Fruit fly (Drosophila melanogaster) whole organism, embryonic: Measurements from ENCODE around the gene goe.

ENCODE experiments used
- ATbp ChIP-seq: fragments of 200-800 bp; sonication (Bioruptor generic); optimal IDR thresholded peaks from 2 replicates; lab custom pipeline; 2017; ENCODE audit warnings: missing biosample characterization, mild to moderate bottlenecking, missing genetic modification characterization, missing genetic modification reagents
- Atf6 ChIP-seq: fragments of 200-800 bp; sonication (Bioruptor generic); IDR thresholded peaks from 2 replicates; pipeline ENCODE4 v1.3.6; 2022; ENCODE audit warnings: missing biosample characterization, missing genetic modification characterization
- Bdp1 ChIP-seq: fragments of 200-800 bp; sonication (Bioruptor generic); optimal IDR thresholded peaks from 3 replicates; lab custom pipeline; 2016; ENCODE audit warnings: missing biosample characterization, missing genetic modification characterization
- CG10565 ChIP-seq: fragments of 200-800 bp; sonication (Bioruptor generic); optimal IDR thresholded peaks from 3 replicates; lab custom pipeline; 2016; ENCODE audit warnings: missing biosample characterization, mild to moderate bottlenecking, missing genetic modification characterization
- CG13894 ChIP-seq: fragments of 200-800 bp; sonication (Bioruptor generic); optimal IDR thresholded peaks from 3 replicates; lab custom pipeline; 2018; ENCODE audit warnings: missing biosample characterization, mild to moderate bottlenecking, missing genetic modification characterization, moderate library complexity
- CG14441 ChIP-seq: fragments of 200-800 bp; sonication (Bioruptor generic); IDR thresholded peaks from 2 replicates; pipeline ENCODE4 v1.3.6; 2022; ENCODE audit warnings: missing biosample characterization, missing genetic modification characterization
- CG17186 ChIP-seq: fragments of 200-800 bp; sonication (Bioruptor generic); optimal IDR thresholded peaks from 3 replicates; lab custom pipeline; 2017; ENCODE audit warnings: missing biosample characterization, missing genetic modification reagents, missing genetic modification characterization
- CG18476 ChIP-seq: fragments of 200-800 bp; sonication (Bioruptor generic); optimal IDR thresholded peaks from 2 replicates; lab custom pipeline; 2016; ENCODE audit warnings: missing biosample characterization, mild to moderate bottlenecking, missing genetic modification characterization
- CG31441 ChIP-seq: fragments of 200-800 bp; sonication (Bioruptor generic); IDR thresholded peaks from 2 replicates; pipeline ENCODE4 v1.3.6; 2022; ENCODE audit warnings: missing biosample characterization, missing genetic modification characterization
- CG34376 ChIP-seq: fragments of 200-800 bp; sonication (Bioruptor generic); optimal IDR thresholded peaks from 2 replicates; lab custom pipeline; 2018; ENCODE audit warnings: missing biosample characterization, mild to moderate bottlenecking, missing genetic modification characterization
- CG4360 ChIP-seq: fragments of 200-800 bp; sonication (Bioruptor generic); IDR thresholded peaks from 2 replicates; pipeline ENCODE4 v1.3.6; 2022; ENCODE audit warnings: missing biosample characterization, missing genetic modification characterization
- CG43689 ChIP-seq: fragments of 200-800 bp; sonication (Bioruptor generic); IDR thresholded peaks from 2 replicates; pipeline ENCODE4 v1.3.6; 2022; ENCODE audit warnings: missing biosample characterization, missing genetic modification characterization
- CG7556 ChIP-seq: fragments of 200-800 bp; sonication (Bioruptor generic); optimal IDR thresholded peaks from 2 replicates; lab custom pipeline; 2017; ENCODE audit warnings: missing biosample characterization, mild to moderate bottlenecking, missing genetic modification characterization
- CG8478 ChIP-seq: fragments of >200 bp; optimal IDR thresholded peaks from 2 replicates; lab custom pipeline; 2018
- CG8765 ChIP-seq: fragments of 200-800 bp; sonication (Bioruptor generic); IDR thresholded peaks from 2 replicates; pipeline ENCODE4 v1.3.6; 2022; ENCODE audit warnings: missing biosample characterization, missing genetic modification characterization
- CG8944 ChIP-seq: fragments of 200-800 bp; sonication (Bioruptor generic); optimal IDR thresholded peaks from 3 replicates; lab custom pipeline; 2016; ENCODE audit warnings: missing biosample characterization, missing genetic modification characterization
- CG9817 ChIP-seq: fragments of 200-800 bp; sonication (Bioruptor generic); optimal IDR thresholded peaks from 2 replicates; lab custom pipeline; 2018; ENCODE audit warnings: missing biosample characterization, mild to moderate bottlenecking, missing genetic modification characterization, moderate library complexity
- CG9876 ChIP-seq: fragments of 200-800 bp; sonication (Bioruptor generic); optimal IDR thresholded peaks from 2 replicates; lab custom pipeline; 2016; ENCODE audit warnings: missing biosample characterization, missing genetic modification characterization
- CkIIα-i1 ChIP-seq: fragments of 200-800 bp; sonication (Bioruptor generic); IDR thresholded peaks from 2 replicates; pipeline ENCODE4 v1.3.6; 2022; ENCODE audit warnings: missing biosample characterization, missing genetic modification characterization
- E2f2 ChIP-seq: fragments of 200-800 bp; sonication (Bioruptor generic); IDR thresholded peaks from 2 replicates; pipeline ENCODE4 v1.3.6; 2022; ENCODE audit warnings: missing biosample characterization, missing genetic modification characterization
- GATAe ChIP-seq: fragments of 200-800 bp; sonication (Bioruptor generic); conservative IDR thresholded peaks from 2 replicates; pipeline ENCODE4 v1.3.6; 2022; ENCODE audit warnings: missing biosample characterization, missing genetic modification characterization
- MBD-R2 ChIP-seq: fragments of 200-800 bp; sonication (Bioruptor generic); IDR thresholded peaks from 2 replicates; pipeline ENCODE4 v1.3.6; 2022; ENCODE audit warnings: missing biosample characterization, missing genetic modification characterization
- MESR4 ChIP-seq: fragments of 200-800 bp; sonication (Bioruptor generic); optimal IDR thresholded peaks from 2 replicates; lab custom pipeline; 2018; ENCODE audit warnings: missing biosample characterization, mild to moderate bottlenecking, missing genetic modification characterization, moderate library complexity
- Opbp ChIP-seq: fragments of 200-800 bp; sonication (Bioruptor generic); IDR thresholded peaks from 3 replicates; pipeline ENCODE4 v1.3.6; 2022; ENCODE audit warnings: missing biosample characterization, missing genetic modification characterization; ENCODE audit not compliant: partially characterized antibody
- Sry-β ChIP-seq: fragments of 200-800 bp; sonication (Bioruptor generic); optimal IDR thresholded peaks from 2 replicates; lab custom pipeline; 2018; ENCODE audit warnings: missing biosample characterization, mild to moderate bottlenecking, missing genetic modification characterization, moderate library complexity
- Usf ChIP-seq: fragments of 200-800 bp; sonication (Bioruptor generic); optimal IDR thresholded peaks from 2 replicates; lab custom pipeline; 2017; ENCODE audit warnings: missing genotype, missing biosample characterization, missing genetic modification characterization
- Xbp1 ChIP-seq: fragments of 200-800 bp; sonication (Bioruptor generic); optimal IDR thresholded peaks from 3 replicates; lab custom pipeline; 2016; ENCODE audit warnings: missing biosample characterization, mild to moderate bottlenecking, missing genetic modification characterization
- aop ChIP-seq: fragments of 200-800 bp; sonication (Bioruptor generic); IDR thresholded peaks from 2 replicates; pipeline ENCODE4 v1.3.6; 2022; ENCODE audit warnings: missing biosample characterization, missing genetic modification characterization
- bbx ChIP-seq: fragments of 200-800 bp; sonication (Bioruptor generic); IDR thresholded peaks from 2 replicates; pipeline ENCODE4 v1.3.6; 2022; ENCODE audit warnings: missing biosample characterization, missing genetic modification characterization; ENCODE audit not compliant: partially characterized antibody
- chm ChIP-seq: fragments of 200-800 bp; sonication (Bioruptor generic); IDR thresholded peaks from 2 replicates; pipeline ENCODE4 v1.3.6; 2022; ENCODE audit warnings: missing biosample characterization, missing genetic modification characterization
- crp ChIP-seq, 2 experiments: fragments of 200-800 bp; sonication (Bioruptor generic); optimal IDR thresholded peaks; 2 replicates in 1 of 2; 3 replicates in 1 of 2; lab custom pipeline; 2017; ENCODE audit warnings: missing biosample characterization in 2 of 2, missing genetic modification characterization in 2 of 2, mild to moderate bottlenecking in 1 of 2, moderate library complexity in 1 of 2
- cwo ChIP-seq: fragments of 200-800 bp; sonication (Bioruptor generic); optimal IDR thresholded peaks from 3 replicates; lab custom pipeline; 2017; ENCODE audit warnings: missing biosample characterization, missing genetic modification characterization, mild to moderate bottlenecking, moderate library complexity, missing genetic modification reagents
- da ChIP-seq: fragments of 200-800 bp; sonication (Bioruptor generic); optimal IDR thresholded peaks from 2 replicates; lab custom pipeline; 2016; ENCODE audit warnings: missing biosample characterization, missing genetic modification characterization
- dan ChIP-seq: fragments of 200-800 bp; sonication (Bioruptor generic); IDR thresholded peaks from 2 replicates; pipeline ENCODE4 v1.3.6; 2022; ENCODE audit warnings: missing biosample characterization, missing genetic modification characterization
- esg ChIP-seq: fragments of 200-800 bp; sonication (Bioruptor generic); conservative IDR thresholded peaks from 2 replicates; pipeline ENCODE4 v1.3.6; 2022; ENCODE audit warnings: missing biosample characterization, missing genetic modification characterization
- eyg ChIP-seq: fragments of 200-800 bp; sonication (Bioruptor generic); optimal IDR thresholded peaks from 3 replicates; lab custom pipeline; 2016; ENCODE audit warnings: missing biosample characterization, missing genetic modification characterization
- fd3F ChIP-seq: fragments of 200-800 bp; sonication (Bioruptor generic); optimal IDR thresholded peaks from 2 replicates; lab custom pipeline; 2018; ENCODE audit warnings: missing biosample characterization, mild to moderate bottlenecking, missing genetic modification characterization, moderate library complexity
- gcm ChIP-seq: fragments of 200-800 bp; sonication (Bioruptor generic); optimal IDR thresholded peaks from 2 replicates; lab custom pipeline; 2019; ENCODE audit warnings: missing biosample characterization, mild to moderate bottlenecking, missing genetic modification characterization, moderate library complexity
- gro ChIP-seq: fragments of 200-800 bp; sonication (Bioruptor generic); optimal IDR thresholded peaks from 2 replicates; lab custom pipeline; 2016; ENCODE audit warnings: missing biosample characterization, missing genetic modification characterization
- hkb ChIP-seq, 2 experiments: fragments of 200-800 bp in 1 of 2; fragments of >200 bp in 1 of 2; sonication (Bioruptor generic) in 1 of 2; IDR thresholded peaks in 1 of 2; optimal IDR thresholded peaks in 1 of 2; 2 replicates each; pipeline versions ENCODE4 v1.3.6 to Lab custom; 2017 to 2022; ENCODE audit warnings: missing biosample characterization in 1 of 2, missing genetic modification characterization in 1 of 2
- ind ChIP-seq: fragments of 200-800 bp; sonication (Bioruptor generic); optimal IDR thresholded peaks from 3 replicates; lab custom pipeline; 2016; ENCODE audit warnings: missing biosample characterization, missing genetic modification characterization
- nerfin-1 ChIP-seq: fragments of 200-800 bp; sonication (Bioruptor generic); optimal IDR thresholded peaks from 3 replicates; lab custom pipeline; 2019; ENCODE audit warnings: missing biosample characterization, mild to moderate bottlenecking, missing genetic modification characterization, moderate library complexity
- onecut ChIP-seq: fragments of 200-800 bp; sonication (Bioruptor generic); IDR thresholded peaks from 2 replicates; pipeline ENCODE4 v1.3.6; 2022; ENCODE audit warnings: missing biosample characterization, missing genetic modification characterization
- pzg ChIP-seq: fragments of 200-800 bp; sonication (Bioruptor generic); optimal IDR thresholded peaks from 3 replicates; lab custom pipeline; 2018; ENCODE audit warnings: missing biosample characterization, mild to moderate bottlenecking, missing genetic modification characterization, moderate library complexity
- row ChIP-seq: fragments of 200-800 bp; sonication (Bioruptor generic); IDR thresholded peaks from 3 replicates; pipeline ENCODE4 v1.3.6; 2022; ENCODE audit warnings: missing biosample characterization, missing genetic modification characterization
- sens-2 ChIP-seq: fragments of 200-800 bp; sonication (Bioruptor generic); IDR thresholded peaks from 2 replicates; pipeline ENCODE4 v1.3.6; 2022; ENCODE audit warnings: missing biosample characterization, missing genetic modification characterization
- slp2 ChIP-seq: fragments of 200-800 bp; sonication (Bioruptor generic); optimal IDR thresholded peaks from 2 replicates; lab custom pipeline; 2016; ENCODE audit warnings: missing biosample characterization, missing genetic modification characterization
- sob ChIP-seq: fragments of 200-800 bp; sonication (Bioruptor generic); IDR thresholded peaks from 2 replicates; pipeline ENCODE4 v1.3.6; 2022; ENCODE audit warnings: missing biosample characterization, missing genetic modification characterization
- stwl ChIP-seq: fragments of 200-800 bp; sonication (Bioruptor generic); optimal IDR thresholded peaks from 3 replicates; lab custom pipeline; 2018; ENCODE audit warnings: missing biosample characterization, mild to moderate bottlenecking, missing genetic modification characterization, moderate library complexity
- tap ChIP-seq: fragments of 200-800 bp; optimal IDR thresholded peaks from 3 replicates; lab custom pipeline; 2019; ENCODE audit warnings: missing biosample characterization, mild to moderate bottlenecking, missing genetic modification characterization, moderate library complexity
- tx ChIP-seq: fragments of 200-800 bp; sonication (Bioruptor generic); optimal IDR thresholded peaks from 2 replicates; lab custom pipeline; 2016; ENCODE audit warnings: missing biosample characterization, missing genetic modification characterization

Gene goe

dm6 chrX:16691440-16691839, 60.3 kb downstream of the goe start (continued):
- peak; percentile 50 for TF ChIP-seq CG10565 (GFP tag; lab: Kevin White, UChicago)
- TF ChIP-seq onecut (GFP tag; lab: Robert Waterston, UW), result peak; percentile 84
- peak; percentile 88 for TF ChIP-seq row (GFP tag; lab: Robert Waterston, UW)
- peak; percentile 93 for TF ChIP-seq chm (GFP tag; lab: Robert Waterston, UW)
- TF ChIP-seq tx (GFP tag; lab: Kevin White, UChicago), result peak; percentile 78
- peak; percentile 78 for TF ChIP-seq slp2 (GFP tag; lab: Kevin White, UChicago)
- TF ChIP-seq gro (GFP tag; lab: Kevin White, UChicago), result peak; percentile 32
- peak; percentile 69 for TF ChIP-seq eyg (GFP tag; lab: Kevin White, UChicago)
- TF ChIP-seq CG13894 (tag; lab: Kevin White, UChicago), result no peak
- peak; percentile 35 for TF ChIP-seq CG17186 (GFP tag; lab: Kevin White, UChicago)
- TF ChIP-seq stwl (tag; lab: Kevin White, UChicago), result peak; percentile 6
- TF ChIP-seq E2f2 (GFP tag; lab: Robert Waterston, UW), result peak; percentile 61; the same call in 1 of the 2 replicates
- peak; percentile 71 for TF ChIP-seq CG9817 (tag; lab: Kevin White, UChicago)
- no peak for TF ChIP-seq Opbp
- peak; percentile 83 for TF ChIP-seq sob (GFP tag; lab: Robert Waterston, UW)
- TF ChIP-seq CG34376 (GFP tag; lab: Kevin White, UChicago), result no peak
- TF ChIP-seq tap (tag; lab: Kevin White, UChicago), result peak; percentile 88
- peak; percentile 86 for TF ChIP-seq esg (GFP tag; lab: Robert Waterston, UW)
- peak; percentile 66; the same call in 1 of the 2 replicates for TF ChIP-seq Atf6 (GFP tag; lab: Robert Waterston, UW)
- peak; percentile 45 for TF ChIP-seq Usf (GFP tag; lab: Kevin White, UChicago)
- peak; percentile 54; the same call in 1 of the 2 replicates for TF ChIP-seq CG8765
- peak; percentile 49; the same call in 1 of the 2 replicates for TF ChIP-seq CkIIα-i1 (GFP tag; lab: Robert Waterston, UW)
- peak; percentile 23 for TF ChIP-seq MESR4
- no peak for TF ChIP-seq GATAe (GFP tag; lab: Robert Waterston, UW)
- TF ChIP-seq crp (GFP tag; optimal IDR thresholded peaks at IDR 0.05; lab: Kevin White, UChicago), result peak in 1 of 2 experiments; percentile 32
- peak; percentile 64 for TF ChIP-seq CG7556
- TF ChIP-seq CG18476 (GFP tag; lab: Kevin White, UChicago), result peak; percentile 69
- TF ChIP-seq Xbp1 (GFP tag; lab: Kevin White, UChicago), result peak; percentile 90
- peak; percentile 80 for TF ChIP-seq aop (GFP tag; lab: Robert Waterston, UW)
- TF ChIP-seq bbx (GFP tag; lab: Robert Waterston, UW), result no peak
- peak; percentile 76 for TF ChIP-seq CG9876
- peak; percentile 89 for TF ChIP-seq CG14441 (GFP tag; lab: Robert Waterston, UW)
- peak; percentile 84 for TF ChIP-seq CG8944 (GFP tag; lab: Kevin White, UChicago)
- TF ChIP-seq MBD-R2 (GFP tag; lab: Robert Waterston, UW), result peak; percentile 36; the same call in 1 of the 2 replicates
- peak; percentile 29 for TF ChIP-seq da (GFP tag; lab: Kevin White, UChicago)
- TF ChIP-seq ATbp (GFP tag; lab: Kevin White, UChicago), result peak; percentile 89
- no peak for TF ChIP-seq CG43689 (GFP tag; lab: Robert Waterston, UW)
- peak; percentile 43; the same call in 1 of the 2 replicates for TF ChIP-seq dan (GFP tag; lab: Robert Waterston, UW)
- TF ChIP-seq fd3F (GFP tag; lab: Kevin White, UChicago), result peak; percentile 37
- peak; percentile 86 for TF ChIP-seq CG31441 (GFP tag; lab: Robert Waterston, UW)
- peak; percentile 84 for TF ChIP-seq ind (GFP tag; lab: Kevin White, UChicago)
- TF ChIP-seq cwo (GFP tag; lab: Kevin White, UChicago), result peak; percentile 55
- no peak for TF ChIP-seq CG8478 (lab: Kevin White, UChicago)
- peak; percentile 84 for TF ChIP-seq gcm
- TF ChIP-seq pzg (GFP tag; lab: Kevin White, UChicago), result no peak
- peak; percentile 73 for TF ChIP-seq Bdp1 (GFP tag; lab: Kevin White, UChicago)
- peak; percentile 76 for TF ChIP-seq nerfin-1 (tag; lab: Kevin White, UChicago)
- peak; percentile 37 for TF ChIP-seq Sry-β (GFP tag; lab: Kevin White, UChicago)
- TF ChIP-seq CG4360 (GFP tag; lab: Robert Waterston, UW), result peak; percentile 68
- no peak for TF ChIP-seq hkb (optimal IDR thresholded peaks at IDR 0.05; lab: Kevin White, UChicago)
- TF ChIP-seq hkb (GFP tag; IDR thresholded peaks at IDR 0.05; lab: Robert Waterston, UW), result peak; percentile 91
- peak; percentile 93 for TF ChIP-seq sens-2 (GFP tag; lab: Robert Waterston, UW)
